Worm (Caenorhabditis elegans): ENCODE measurements around the gene ifta-2.

- TF ChIP-seq ceh-18 (tag; optimal IDR thresholded peaks at IDR 0.05) (no peak), nhr-11 (tag; optimal IDR thresholded peaks at IDR 0.05) (no peak), pros-1 (tag; optimal IDR thresholded peaks at IDR 0.05) (no peak)
Measured at ce11 chrIV:17279592-17280440, 22.0 kb downstream of the ifta-2 start.
